Fruit fly (Drosophila melanogaster): ENCODE measurements around the gene CG12818.
A peak's percentile ranks its signal among the peaks of the same experiment; 100 is the strongest.

Gene CG12818

DNA sequence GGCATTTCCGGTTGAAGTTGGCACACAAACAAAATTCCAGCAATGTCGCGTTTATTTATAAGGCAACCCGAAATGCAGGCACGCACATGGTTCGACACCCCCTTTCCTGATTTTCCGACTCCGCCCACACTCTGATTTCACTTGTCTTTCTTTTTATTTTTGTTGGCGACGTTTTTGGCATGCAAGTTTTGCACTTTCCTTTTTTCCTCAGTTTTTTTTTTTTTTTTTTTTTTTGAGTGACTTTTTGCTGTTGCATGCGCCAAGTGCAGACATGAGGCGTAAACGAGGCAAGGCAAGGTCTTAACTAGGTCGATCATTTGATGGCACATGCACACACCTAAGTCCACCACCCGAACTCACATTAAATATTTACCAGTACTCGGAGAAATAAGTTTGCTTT, 49.3 kb upstream of the CG12818 start (continued):
- TF ChIP-seq CG11902 (GFP tag; optimal IDR thresholded peaks at IDR 0.05) (no peak), cyc (GFP tag; optimal IDR thresholded peaks at IDR 0.05) (no peak), CG31627 (GFP tag; optimal IDR thresholded peaks at IDR 0.05) (no peak)

- TF ChIP-seq acj6 (GFP tag; optimal IDR thresholded peaks at IDR 0.05) (no peak), Sox102F (GFP tag; optimal IDR thresholded peaks at IDR 0.05) (no peak), Smox (GFP tag; optimal IDR thresholded peaks at IDR 0.05) (no peak), Eip75B (GFP tag; optimal IDR thresholded peaks at IDR 0.05) (no peak), fd59A (GFP tag; optimal IDR thresholded peaks at IDR 0.05) (no peak), CG1621 (tag; optimal IDR thresholded peaks at IDR 0.05) (no peak), dsx (GFP tag; optimal IDR thresholded peaks at IDR 0.05; ENCODE audit: poor library complexity, severe bottlenecking) (no peak), CG8632 (GFP tag; optimal IDR thresholded peaks at IDR 0.05) (no peak), CG6276 (GFP tag; optimal IDR thresholded peaks at IDR 0.05) (no peak), fkh (GFP tag; optimal IDR thresholded peaks at IDR 0.05) (no peak), Ets21C (GFP tag; optimal IDR thresholded peaks at IDR 0.05) (no peak), Sox14 (GFP tag; optimal IDR thresholded peaks at IDR 0.05) (no peak), CG3919 (GFP tag; optimal IDR thresholded peaks at IDR 0.05) (no peak), Lpt (GFP tag; optimal IDR thresholded peaks at IDR 0.05) (no peak), lz (GFP tag; optimal IDR thresholded peaks at IDR 0.05) (no peak), cyc (GFP tag; optimal IDR thresholded peaks at IDR 0.05) (no peak), CG7368 (GFP tag; optimal IDR thresholded peaks at IDR 0.05) (no peak), CG16779 (tag; optimal IDR thresholded peaks at IDR 0.05) (no peak), CG6792 (GFP tag; optimal IDR thresholded peaks at IDR 0.05) (no peak), Ets96B (tag; optimal IDR thresholded peaks at IDR 0.05) (no peak), Eip93F (GFP tag; optimal IDR thresholded peaks at IDR 0.05) (no peak), CG10631 (GFP tag; optimal IDR thresholded peaks at IDR 0.05) (peak; percentile 8), Blimp-1 (GFP tag; optimal IDR thresholded peaks at IDR 0.05) (no peak), CG6808 (GFP tag; optimal IDR thresholded peaks at IDR 0.05) (no peak), CG6854 (GFP tag; optimal IDR thresholded peaks at IDR 0.05) (no peak), pdm3 (GFP tag; optimal IDR thresholded peaks at IDR 0.05) (peak; percentile 15), ss (GFP tag; optimal IDR thresholded peaks at IDR 0.05) (no peak), CG34406 (GFP tag; optimal IDR thresholded peaks at IDR 0.05) (no peak), esn (GFP tag; optimal IDR thresholded peaks at IDR 0.05) (no peak), CG8119 (GFP tag; IDR thresholded peaks at IDR 0.05) (peak; percentile 68), Gug (GFP tag; IDR thresholded peaks at IDR 0.05) (no peak), Hr38 (GFP tag; optimal IDR thresholded peaks at IDR 0.05) (no peak), OdsH (GFP tag; optimal IDR thresholded peaks at IDR 0.05) (peak; percentile 36), CG10669 (GFP tag; optimal IDR thresholded peaks at IDR 0.05) (no peak), Hr4 (GFP tag; optimal IDR thresholded peaks at IDR 0.05) (peak; percentile 67), CG31627 (GFP tag; optimal IDR thresholded peaks at IDR 0.05) (no peak), achi (GFP tag; optimal IDR thresholded peaks at IDR 0.05) (peak; percentile 11), CG11902 (GFP tag; optimal IDR thresholded peaks at IDR 0.05) (no peak), CG15336 (GFP tag; IDR thresholded peaks at IDR 0.05) (peak; percentile 75), CG11762 (GFP tag; optimal IDR thresholded peaks at IDR 0.05; ENCODE audit: insufficient read depth) (peak; percentile 6), Eip78C (GFP tag) (no peak), vri (GFP tag; optimal IDR thresholded peaks at IDR 0.05) (no peak), CG32006 (GFP tag; optimal IDR thresholded peaks at IDR 0.05) (peak; percentile 68), CG8319 (GFP tag; optimal IDR thresholded peaks at IDR 0.05) (no peak), fd85E (GFP tag; optimal IDR thresholded peaks at IDR 0.05) (no peak), CG4318 (GFP tag; optimal IDR thresholded peaks at IDR 0.05) (peak; percentile 10), CG9139 (GFP tag; optimal IDR thresholded peaks at IDR 0.05) (no peak), salr (GFP tag; optimal IDR thresholded peaks at IDR 0.05) (peak in 1 of 2 experiments; percentile 8), eg (GFP tag; IDR thresholded peaks at IDR 0.05) (0 out of 3 replicates have a peak, but pooled peaks have one; percentile 28), Sox15 (GFP tag; optimal IDR thresholded peaks at IDR 0.05) (no peak)
These were observed 48.3 kb upstream of the CG12818 start for dm6 chr3R:10283114-10283513.
